Fruit fly (Drosophila melanogaster): ENCODE data around the gene Myc.

Gene Myc

dm6 chrX:3328980-3329379 is 44.0 kb upstream of the Myc start (continued):
- TF ChIP-seq B-H2 (GFP tag; optimal IDR thresholded peaks at IDR 0.05) = peak; percentile 75
- TF ChIP-seq CG8089 (GFP tag; optimal IDR thresholded peaks at IDR 0.05) = peak; percentile 24
- no peak for TF ChIP-seq CG7271 (tag; optimal IDR thresholded peaks at IDR 0.05)
- TF ChIP-seq CG13894 (tag; optimal IDR thresholded peaks at IDR 0.05) = peak; percentile 72
- no peak for TF ChIP-seq HmgD (GFP tag; optimal IDR thresholded peaks at IDR 0.05)
- TF ChIP-seq grau (tag; optimal IDR thresholded peaks at IDR 0.05) = peak; percentile 69
- TF ChIP-seq org-1 (GFP tag; optimal IDR thresholded peaks at IDR 0.05) = peak; percentile 66
- peak; percentile 44 for TF ChIP-seq CG9876 (GFP tag; optimal IDR thresholded peaks at IDR 0.05)
- TF ChIP-seq knrl (GFP tag; IDR thresholded peaks at IDR 0.05; ENCODE audit: partially characterized antibody) = no peak
- TF ChIP-seq az2 (GFP tag; optimal IDR thresholded peaks at IDR 0.05) = peak; percentile 67
- no peak for TF ChIP-seq cad (GFP tag; optimal IDR thresholded peaks at IDR 0.05)
- TF ChIP-seq CG10274 (GFP tag; optimal IDR thresholded peaks at IDR 0.05) = peak; percentile 63
- no peak for TF ChIP-seq CG31388 (GFP tag; optimal IDR thresholded peaks at IDR 0.05)
- TF ChIP-seq trh (GFP tag; optimal IDR thresholded peaks at IDR 0.05) = no peak
- TF ChIP-seq tgo (GFP tag; IDR thresholded peaks at IDR 0.05) = peak; percentile 74; the same call in 2 of the 3 replicates
- no peak for TF ChIP-seq CG2202 (tag; optimal IDR thresholded peaks at IDR 0.05)
- no peak for TF ChIP-seq CG8359 (GFP tag; optimal IDR thresholded peaks at IDR 0.05; ENCODE audit: borderline replicate concordance)
- no peak for TF ChIP-seq prd (optimal IDR thresholded peaks at IDR 0.05)
- peak; percentile 79 for TF ChIP-seq prd (GFP tag; IDR thresholded peaks at IDR 0.05)
- peak; percentile 48 for TF ChIP-seq CG43689 (GFP tag; IDR thresholded peaks at IDR 0.05)
- peak; percentile 62; the same call in 1 of the 2 replicates for TF ChIP-seq MBD-R2 (GFP tag; IDR thresholded peaks at IDR 0.05)
- TF ChIP-seq ken (GFP tag; IDR thresholded peaks at IDR 0.05) = peak; percentile 76; the same call in 2 of the 3 replicates
- TF ChIP-seq GATAe (GFP tag; conservative IDR thresholded peaks at IDR 0.05) = peak; percentile 31; the same call in 1 of the 2 replicates
- TF ChIP-seq Bteb2 (GFP tag; optimal IDR thresholded peaks at IDR 0.05) = peak; percentile 73
- TF ChIP-seq Trl (optimal IDR thresholded peaks at IDR 0.05) = no peak
- TF ChIP-seq Trl (GFP tag; optimal IDR thresholded peaks at IDR 0.05) = peak; percentile 61
- TF ChIP-seq CG8924 (tag; optimal IDR thresholded peaks at IDR 0.05) = no peak
- no peak for TF ChIP-seq Bgb (GFP tag; IDR thresholded peaks at IDR 0.05; ENCODE audit: partially characterized antibody)
- TF ChIP-seq CG31224 (GFP tag; IDR thresholded peaks at IDR 0.05) = peak; percentile 63
- peak; percentile 58 for TF ChIP-seq CG12942 (GFP tag; optimal IDR thresholded peaks at IDR 0.05)
- TF ChIP-seq Lim3 (GFP tag; IDR thresholded peaks at IDR 0.05) = no peak
- peak; percentile 71 for TF ChIP-seq Hsf (GFP tag; optimal IDR thresholded peaks at IDR 0.05)
- TF ChIP-seq fru (optimal IDR thresholded peaks at IDR 0.05) = no peak
- TF ChIP-seq Meics (GFP tag; optimal IDR thresholded peaks at IDR 0.05) = peak; percentile 84
- peak; percentile 91 for TF ChIP-seq CG32532 (GFP tag; IDR thresholded peaks at IDR 0.05)
- peak; percentile 76 for TF ChIP-seq schlank (tag; optimal IDR thresholded peaks at IDR 0.05)
- TF ChIP-seq BtbVII (GFP tag; optimal IDR thresholded peaks at IDR 0.05) = peak; percentile 63
- peak; percentile 78 for TF ChIP-seq al (GFP tag; IDR thresholded peaks at IDR 0.05)
- TF ChIP-seq hth (optimal IDR thresholded peaks at IDR 0.05) = no peak
- no peak for TF ChIP-seq CG17186 (GFP tag; optimal IDR thresholded peaks at IDR 0.05)
- TF ChIP-seq danr (GFP tag; IDR thresholded peaks at IDR 0.05) = peak; percentile 46; the same call in 1 of the 2 replicates
- peak; percentile 80 for TF ChIP-seq Ptx1 (GFP tag; IDR thresholded peaks at IDR 0.05)
- peak; percentile 71 for TF ChIP-seq CG6765 (GFP tag; optimal IDR thresholded peaks at IDR 0.05)
- no peak for TF ChIP-seq Scr (GFP tag; IDR thresholded peaks at IDR 0.05; ENCODE audit: partially characterized antibody)
- TF ChIP-seq Poxn (GFP tag; IDR thresholded peaks at IDR 0.05) = no peak
- peak; percentile 80; the same call in 2 of the 3 replicates for TF ChIP-seq gce (GFP tag; IDR thresholded peaks at IDR 0.05)
- peak; percentile 89 for TF ChIP-seq CG10366 (GFP tag; IDR thresholded peaks at IDR 0.05)
- peak; percentile 29 for TF ChIP-seq cato (GFP tag; optimal IDR thresholded peaks at IDR 0.05; ENCODE audit: borderline replicate concordance)
- TF ChIP-seq Pdp1 (GFP tag; optimal IDR thresholded peaks at IDR 0.05) = peak; percentile 61 to 63
- peak; percentile 47 for TF ChIP-seq ERR (GFP tag; optimal IDR thresholded peaks at IDR 0.05)
- TF ChIP-seq Hmr (GFP tag; optimal IDR thresholded peaks at IDR 0.05) = peak; percentile 84
- TF ChIP-seq CG17359 (tag; optimal IDR thresholded peaks at IDR 0.05) = peak; percentile 73
- no peak for TF ChIP-seq corto (GFP tag; optimal IDR thresholded peaks at IDR 0.05)
